Worm (Caenorhabditis elegans) whole organism, midembryonic: ENCODE data around the gene heh-1.

Experiments used
- klf-2 ChIP-seq: fragments of 200-800 bp; sonication (Bioruptor generic); conservative IDR thresholded peaks from 2 replicates; pipeline ENCODE4 v1.3.6; 2022; ENCODE audit warnings: missing genetic modification reagents, missing genetic modification characterization, missing compliant biosample characterization
- ztf-23 ChIP-seq: fragments of 200-800 bp; sonication (Bioruptor generic); IDR thresholded peaks from 2 replicates; pipeline ENCODE4 v1.3.6; 2022; ENCODE audit warnings: missing genetic modification reagents, missing genetic modification characterization, missing compliant biosample characterization

- TF ChIP-seq ztf-23 (GFP tag; lab: Robert Waterston, UW) (no peak), klf-2 (GFP tag; lab: Robert Waterston, UW) (no peak)
These were observed 46.5 kb downstream of the heh-1 start, which contains the start of gene C44B11.6 for ce11 chrIII:3152848-3153247.
